Fruit fly (Drosophila melanogaster): ENCODE results near the gene IntS4.

DNA sequence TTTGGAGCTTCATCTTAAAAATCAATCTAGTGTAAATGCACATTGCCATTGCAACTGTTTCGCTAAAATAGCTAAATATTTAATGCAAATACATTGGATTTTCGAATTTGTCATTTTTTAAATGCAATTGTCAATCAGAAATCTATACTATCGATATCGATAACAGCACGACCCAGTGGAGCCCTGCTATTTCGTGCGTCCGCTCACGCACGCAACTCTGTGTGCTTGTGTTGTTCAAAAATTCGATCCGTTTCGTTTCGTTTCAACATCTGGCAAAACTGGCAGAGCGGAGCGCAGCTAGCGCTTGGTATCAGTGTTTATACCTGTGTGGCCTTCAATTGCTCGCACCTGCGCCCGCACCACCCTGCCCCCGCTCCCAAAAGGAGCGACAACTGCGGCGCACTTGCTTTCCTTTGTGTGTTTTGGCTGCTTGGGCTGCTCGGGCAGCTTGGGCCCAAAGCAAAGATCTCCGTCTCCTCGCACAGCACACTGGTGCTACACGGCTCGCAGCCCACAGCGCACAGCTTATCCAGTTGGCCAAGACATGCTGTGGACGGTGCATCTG is 30.1 kb upstream of the IntS4 start, which contains the start of gene CG12081:
- peak; percentile 11 for TF ChIP-seq CG7101 (tag; optimal IDR thresholded peaks at IDR 0.05)
- peak; percentile 50 for TF ChIP-seq bab1 (GFP tag; optimal IDR thresholded peaks at IDR 0.05)
- peak; percentile 51 for TF ChIP-seq Mnt (GFP tag; optimal IDR thresholded peaks at IDR 0.05)
- TF ChIP-seq ovo (GFP tag; optimal IDR thresholded peaks at IDR 0.05), result no peak
- peak; percentile 25 for TF ChIP-seq CG14711 (tag; optimal IDR thresholded peaks at IDR 0.05)
- TF ChIP-seq pad (GFP tag; optimal IDR thresholded peaks at IDR 0.05), result no peak
- no peak for TF ChIP-seq CG5204 (GFP tag; optimal IDR thresholded peaks at IDR 0.05)
- TF ChIP-seq toe (GFP tag; optimal IDR thresholded peaks at IDR 0.05), result no peak
- no peak for TF ChIP-seq CG7045 (GFP tag; optimal IDR thresholded peaks at IDR 0.05)
- no peak for TF ChIP-seq CG11617 (GFP tag; optimal IDR thresholded peaks at IDR 0.05)
- no peak for TF ChIP-seq Hr96 (GFP tag; optimal IDR thresholded peaks at IDR 0.05)
- TF ChIP-seq CG1620 (GFP tag; optimal IDR thresholded peaks at IDR 0.05), result peak; percentile 30
- no peak for TF ChIP-seq Clk (GFP tag; optimal IDR thresholded peaks at IDR 0.05)

Data from whole organism, adult.